Fruit fly (Drosophila melanogaster) whole organism, embryonic: ENCODE results near the gene Cpr.

ENCODE experiments used
- CG10654 ChIP-seq: fragments of 200-800 bp; sonication (Bioruptor generic); optimal IDR thresholded peaks from 2 replicates; lab custom pipeline; 2016; ENCODE audit warnings: missing biosample characterization, missing genetic modification characterization
- CG11085 ChIP-seq: fragments of 200-800 bp; sonication (Bioruptor generic); IDR thresholded peaks from 2 replicates; pipeline ENCODE4 v1.3.6; 2022; ENCODE audit warnings: missing biosample characterization, missing genetic modification characterization
- CG11723 ChIP-seq: fragments of 200-800 bp; sonication (Bioruptor generic); optimal IDR thresholded peaks from 2 replicates; lab custom pipeline; 2017; ENCODE audit warnings: missing biosample characterization, mild to moderate bottlenecking, missing genetic modification characterization
- CG12769 ChIP-seq: fragments of 200-800 bp; sonication (Bioruptor generic); optimal IDR thresholded peaks from 2 replicates; lab custom pipeline; 2019; ENCODE audit warnings: missing biosample characterization, mild to moderate bottlenecking, missing genetic modification characterization, moderate library complexity
- CG14965 ChIP-seq: fragments of 200-800 bp; sonication (Bioruptor generic); optimal IDR thresholded peaks from 2 replicates; lab custom pipeline; 2016; ENCODE audit warnings: missing biosample characterization, missing genetic modification characterization, borderline replicate concordance
- CG16813 ChIP-seq: fragments of 200-800 bp; sonication (Bioruptor generic); IDR thresholded peaks from 3 replicates; pipeline ENCODE4 v1.3.6; 2022; ENCODE audit warnings: missing biosample characterization, missing genetic modification characterization; ENCODE audit not compliant: partially characterized antibody
- CG17385 ChIP-seq: fragments of 200-800 bp; sonication (Bioruptor generic); optimal IDR thresholded peaks from 3 replicates; lab custom pipeline; 2018; ENCODE audit warnings: missing biosample characterization, mild to moderate bottlenecking, missing genetic modification characterization
- CG18011 ChIP-seq: fragments of 200-800 bp; sonication (Bioruptor generic); optimal IDR thresholded peaks from 2 replicates; lab custom pipeline; 2017; ENCODE audit warnings: missing biosample characterization, missing genetic modification characterization, mild to moderate bottlenecking, moderate library complexity, missing genotype
- CG34224 ChIP-seq: fragments of 200-800 bp; sonication (Bioruptor generic); IDR thresholded peaks from 3 replicates; pipeline ENCODE4 v1.3.6; 2022; ENCODE audit warnings: missing biosample characterization, missing genetic modification characterization; ENCODE audit not compliant: partially characterized antibody
- CG34376 ChIP-seq: fragments of 200-800 bp; sonication (Bioruptor generic); optimal IDR thresholded peaks from 2 replicates; lab custom pipeline; 2018; ENCODE audit warnings: missing biosample characterization, mild to moderate bottlenecking, missing genetic modification characterization
- CG4328 ChIP-seq: fragments of 200-800 bp; sonication (Bioruptor generic); optimal IDR thresholded peaks from 3 replicates; lab custom pipeline; 2017; ENCODE audit warnings: missing biosample characterization, missing genetic modification reagents, missing genetic modification characterization
- CG4617 ChIP-seq: fragments of 200-800 bp; sonication (Bioruptor generic); optimal IDR thresholded peaks from 3 replicates; lab custom pipeline; 2016; ENCODE audit warnings: missing biosample characterization, missing genetic modification characterization, borderline replicate concordance
- CG6689 ChIP-seq: fragments of 200-800 bp; sonication (Bioruptor generic); IDR thresholded peaks from 2 replicates; pipeline ENCODE4 v1.3.6; 2022; ENCODE audit warnings: missing biosample characterization, missing genetic modification characterization
- CkIIα-i1 ChIP-seq: fragments of 200-800 bp; sonication (Bioruptor generic); IDR thresholded peaks from 2 replicates; pipeline ENCODE4 v1.3.6; 2022; ENCODE audit warnings: missing biosample characterization, missing genetic modification characterization
- D19A ChIP-seq: fragments of 200-800 bp; optimal IDR thresholded peaks from 3 replicates; lab custom pipeline; 2019; ENCODE audit warnings: missing biosample characterization, mild to moderate bottlenecking, missing genetic modification characterization, moderate library complexity
- Dbx ChIP-seq: fragments of 200-800 bp; sonication (Bioruptor generic); IDR thresholded peaks from 3 replicates; pipeline ENCODE4 v1.3.6; 2022; ENCODE audit warnings: missing biosample characterization, missing genetic modification characterization
- Dref ChIP-seq: fragments of 200-800 bp; sonication (Bioruptor generic); IDR thresholded peaks from 2 replicates; pipeline ENCODE4 v1.3.6; 2022; ENCODE audit warnings: missing biosample characterization, missing genetic modification characterization
- Fer2 ChIP-seq: fragments of 200-800 bp; sonication (Bioruptor generic); optimal IDR thresholded peaks from 2 replicates; lab custom pipeline; 2018; ENCODE audit warnings: missing biosample characterization, mild to moderate bottlenecking, missing genetic modification characterization, moderate library complexity
- Hmx ChIP-seq: fragments of 200-800 bp; sonication (Bioruptor generic); optimal IDR thresholded peaks from 2 replicates; lab custom pipeline; 2016; ENCODE audit warnings: missing biosample characterization, missing genetic modification characterization
- MBD-R2 ChIP-seq: fragments of 200-800 bp; sonication (Bioruptor generic); IDR thresholded peaks from 2 replicates; pipeline ENCODE4 v1.3.6; 2022; ENCODE audit warnings: missing biosample characterization, missing genetic modification characterization
- Mrtf ChIP-seq: fragments of 200-800 bp; sonication (Bioruptor generic); IDR thresholded peaks from 3 replicates; pipeline ENCODE4 v1.3.6; 2022; ENCODE audit warnings: missing biosample characterization, missing genetic modification characterization
- NC2α ChIP-seq: fragments of 200-800 bp; sonication (Bioruptor generic); optimal IDR thresholded peaks from 2 replicates; lab custom pipeline; 2016; ENCODE audit warnings: missing biosample characterization, missing genetic modification characterization
- Neu2 ChIP-seq: fragments of 200-800 bp; sonication (Bioruptor generic); optimal IDR thresholded peaks from 3 replicates; lab custom pipeline; 2016; ENCODE audit warnings: missing biosample characterization, missing genetic modification characterization, borderline replicate concordance
- Nf-YB ChIP-seq: fragments of 200-800 bp; sonication (Bioruptor generic); optimal IDR thresholded peaks from 3 replicates; lab custom pipeline; 2019; ENCODE audit warnings: missing biosample characterization, mild to moderate bottlenecking, missing genetic modification characterization, moderate library complexity
- Ravus ChIP-seq: fragments of 200-800 bp; sonication (Bioruptor generic); IDR thresholded peaks from 2 replicates; pipeline ENCODE4 v1.3.6; 2022; ENCODE audit warnings: missing biosample characterization, missing genetic modification characterization
- Sox100B ChIP-seq: fragments of 200-800 bp; sonication (Bioruptor generic); optimal IDR thresholded peaks from 3 replicates; lab custom pipeline; 2018; ENCODE audit warnings: missing biosample characterization, mild to moderate bottlenecking, missing genetic modification characterization
- Taf1 ChIP-seq: fragments of 200-800 bp; sonication (Bioruptor generic); IDR thresholded peaks from 2 replicates; pipeline ENCODE4 v1.3.6; 2022; ENCODE audit warnings: missing biosample characterization, missing genetic modification characterization
- amos ChIP-seq: fragments of 200-800 bp; sonication (Bioruptor generic); IDR thresholded peaks from 2 replicates; pipeline ENCODE4 v1.3.6; 2022; ENCODE audit warnings: missing biosample characterization, missing genetic modification characterization; ENCODE audit not compliant: partially characterized antibody
- ato ChIP-seq: fragments of 200-800 bp; sonication (Bioruptor generic); IDR thresholded peaks from 2 replicates; pipeline ENCODE4 v1.3.6; 2022; ENCODE audit warnings: missing biosample characterization, missing genetic modification characterization; ENCODE audit not compliant: partially characterized antibody
- cato ChIP-seq: fragments of 200-800 bp; sonication (Bioruptor generic); optimal IDR thresholded peaks from 2 replicates; lab custom pipeline; 2016; ENCODE audit warnings: missing biosample characterization, missing genetic modification characterization, borderline replicate concordance
- da ChIP-seq: fragments of 200-800 bp; sonication (Bioruptor generic); optimal IDR thresholded peaks from 2 replicates; lab custom pipeline; 2016; ENCODE audit warnings: missing biosample characterization, missing genetic modification characterization
- dati ChIP-seq: fragments of 200-800 bp; sonication (Bioruptor generic); IDR thresholded peaks from 2 replicates; pipeline ENCODE4 v1.3.6; 2022; ENCODE audit warnings: missing biosample characterization, missing genetic modification characterization
- dpn ChIP-seq, 2 experiments: fragments of 200-800 bp; sonication (Bioruptor generic); optimal IDR thresholded peaks; 3 replicates each; lab custom pipeline; 2016; ENCODE audit warnings: missing biosample characterization in 2 of 2, missing genetic modification characterization in 2 of 2
- dysf ChIP-seq: fragments of 200-800 bp; sonication (Bioruptor generic); IDR thresholded peaks from 3 replicates; pipeline ENCODE4 v1.3.6; 2022; ENCODE audit warnings: missing biosample characterization, missing genetic modification characterization
- ewg ChIP-seq: fragments of 200-800 bp; sonication (Bioruptor generic); optimal IDR thresholded peaks from 3 replicates; lab custom pipeline; 2017; ENCODE audit warnings: mild to moderate bottlenecking, missing biosample characterization, missing genetic modification reagents, missing genetic modification characterization
- eyg ChIP-seq: fragments of 200-800 bp; sonication (Bioruptor generic); optimal IDR thresholded peaks from 3 replicates; lab custom pipeline; 2016; ENCODE audit warnings: missing biosample characterization, missing genetic modification characterization
- ftz-f1 ChIP-seq: fragments of 200-800 bp; sonication (Bioruptor generic); optimal IDR thresholded peaks from 2 replicates; lab custom pipeline; 2016; ENCODE audit warnings: missing biosample characterization, missing genetic modification characterization
- gem ChIP-seq: fragments of 200-800 bp; sonication (Bioruptor generic); optimal IDR thresholded peaks from 2 replicates; lab custom pipeline; 2019; ENCODE audit warnings: missing biosample characterization, mild to moderate bottlenecking, missing genetic modification characterization, moderate library complexity
- gro ChIP-seq: fragments of 200-800 bp; sonication (Bioruptor generic); optimal IDR thresholded peaks from 2 replicates; lab custom pipeline; 2016; ENCODE audit warnings: missing biosample characterization, missing genetic modification characterization
- inv ChIP-seq: fragments of 200-800 bp; sonication (Bioruptor generic); IDR thresholded peaks from 2 replicates; pipeline ENCODE4 v1.3.6; 2022; ENCODE audit warnings: missing biosample characterization, missing genetic modification characterization; ENCODE audit not compliant: partially characterized antibody
- luna ChIP-seq: fragments of 200-800 bp; sonication (Bioruptor generic); optimal IDR thresholded peaks from 2 replicates; lab custom pipeline; 2016; ENCODE audit warnings: missing biosample characterization, missing genetic modification characterization
- nmo ChIP-seq: fragments of 200-800 bp; sonication (Bioruptor generic); optimal IDR thresholded peaks from 2 replicates; lab custom pipeline; 2018; ENCODE audit warnings: missing biosample characterization, mild to moderate bottlenecking, missing genetic modification characterization, moderate library complexity
- pan ChIP-seq, 4 experiments: fragments of >200 bp in 3 of 4; fragments of 200-800 bp in 1 of 4; sonication (Bioruptor generic) in 1 of 4; optimal IDR thresholded peaks in 3 of 4; IDR thresholded peaks in 1 of 4; 2 replicates each; pipeline versions ENCODE4 v1.3.6 to Lab custom; 2017 to 2022; ENCODE audit warnings: missing biosample characterization in 2 of 4, missing genetic modification characterization in 2 of 4, mixed read lengths in 1 of 4
- scrt ChIP-seq: fragments of 200-800 bp; sonication (Bioruptor generic); optimal IDR thresholded peaks from 2 replicates; lab custom pipeline; 2018; ENCODE audit warnings: missing biosample characterization, mild to moderate bottlenecking, missing genetic modification characterization, moderate library complexity
- tx ChIP-seq: fragments of 200-800 bp; sonication (Bioruptor generic); optimal IDR thresholded peaks from 2 replicates; lab custom pipeline; 2016; ENCODE audit warnings: missing biosample characterization, missing genetic modification characterization
- unpg ChIP-seq: fragments of 200-800 bp; sonication (Bioruptor generic); optimal IDR thresholded peaks from 3 replicates; lab custom pipeline; 2018; ENCODE audit warnings: missing biosample characterization, mild to moderate bottlenecking, missing genetic modification characterization, moderate library complexity
- zen2 ChIP-seq: fragments of 200-800 bp; sonication (Bioruptor generic); IDR thresholded peaks from 3 replicates; pipeline ENCODE4 v1.3.6; 2022; ENCODE audit warnings: missing biosample characterization, missing genetic modification characterization; ENCODE audit not compliant: partially characterized antibody

Gene Cpr

dm6 chr2L:6350984-6351808 lies 12.6 kb downstream of the Cpr start, which contains the start of gene CG9498 (continued):
- no peak for TF ChIP-seq NC2α (GFP tag; lab: Kevin White, UChicago)
- peak; percentile 82 for TF ChIP-seq CG6689
- TF ChIP-seq CG12769 (tag; lab: Kevin White, UChicago) = no peak
- no peak for TF ChIP-seq da
- TF ChIP-seq amos (GFP tag; lab: Robert Waterston, UW) = no peak
- TF ChIP-seq nmo (GFP tag; lab: Kevin White, UChicago) = peak; percentile 74
- TF ChIP-seq Hmx = peak; percentile 21
- peak; percentile 95 for TF ChIP-seq gem (tag; lab: Kevin White, UChicago)
- TF ChIP-seq scrt (GFP tag; lab: Kevin White, UChicago) = peak; percentile 80
- TF ChIP-seq CG10654 (GFP tag; lab: Kevin White, UChicago) = peak; percentile 48
- TF ChIP-seq ato (GFP tag; lab: Robert Waterston, UW) = no peak
- no peak for TF ChIP-seq CG4617 (GFP tag; lab: Kevin White, UChicago)
- peak; percentile 79; the same call in 1 of the 3 replicates for TF ChIP-seq Dbx (GFP tag; lab: Robert Waterston, UW)
- TF ChIP-seq dati = no peak
- TF ChIP-seq CG11085 (GFP tag; lab: Robert Waterston, UW) = peak; percentile 85
- TF ChIP-seq Ravus (GFP tag; lab: Robert Waterston, UW) = peak; percentile 35
- peak; percentile 78 for TF ChIP-seq CG4328 (GFP tag; lab: Kevin White, UChicago)
- peak; percentile 90 for TF ChIP-seq Sox100B (GFP tag; lab: Kevin White, UChicago)
- peak; percentile 85 for TF ChIP-seq unpg (GFP tag; lab: Kevin White, UChicago)
- peak; percentile 83 for TF ChIP-seq dysf
- no peak for TF ChIP-seq CG34224 (GFP tag; lab: Robert Waterston, UW)
- TF ChIP-seq D19A (tag; lab: Kevin White, UChicago) = peak; percentile 70
- no peak for TF ChIP-seq Dref (GFP tag; lab: Robert Waterston, UW)
- no peak for TF ChIP-seq CG16813 (GFP tag; lab: Robert Waterston, UW)
- TF ChIP-seq eyg (GFP tag; lab: Kevin White, UChicago) = no peak
- no peak for TF ChIP-seq gro (GFP tag; lab: Kevin White, UChicago)
- peak; percentile 86 for TF ChIP-seq CG17385 (GFP tag; lab: Kevin White, UChicago)
- TF ChIP-seq CkIIα-i1 (GFP tag; lab: Robert Waterston, UW) = no peak
- TF ChIP-seq CG14965 (GFP tag; lab: Kevin White, UChicago) = no peak
- TF ChIP-seq ftz-f1 (GFP tag; lab: Kevin White, UChicago) = no peak
- no peak for TF ChIP-seq Neu2
- no peak for TF ChIP-seq zen2 (GFP tag; lab: Robert Waterston, UW)
- peak; percentile 18 for TF ChIP-seq luna (GFP tag; lab: Kevin White, UChicago)
- peak; percentile 36 for TF ChIP-seq ewg (GFP tag; lab: Kevin White, UChicago)
- TF ChIP-seq tx = no peak
- peak; percentile 84 for TF ChIP-seq Fer2
- TF ChIP-seq Mrtf (GFP tag; lab: Robert Waterston, UW) = no peak
- peak; percentile 18 to 51 for TF ChIP-seq dpn (GFP tag; optimal IDR thresholded peaks at IDR 0.05; lab: Kevin White, UChicago)
- TF ChIP-seq Taf1 = peak; percentile 95
- peak; percentile 54 for TF ChIP-seq CG18011 (GFP tag; lab: Kevin White, UChicago)
- peak; percentile 43 for TF ChIP-seq Nf-YB (GFP tag; lab: Kevin White, UChicago)
- TF ChIP-seq cato (GFP tag; lab: Kevin White, UChicago) = no peak
- TF ChIP-seq CG34376 (GFP tag; lab: Kevin White, UChicago) = peak; percentile 58
- TF ChIP-seq CG11723 (GFP tag; lab: Kevin White, UChicago) = peak; percentile 44
- TF ChIP-seq pan (optimal IDR thresholded peaks at IDR 0.05; lab: Kevin White, UChicago) = no peak
- peak in 1 of 2 experiments; percentile 86 for TF ChIP-seq pan (GFP tag; optimal IDR thresholded peaks at IDR 0.05 in 1 of 2, IDR thresholded peaks at IDR 0.05 in 1 of 2)
- peak; percentile 14; the same call in 1 of the 2 replicates for TF ChIP-seq MBD-R2 (GFP tag; lab: Robert Waterston, UW)
- no peak for TF ChIP-seq inv (GFP tag; lab: Robert Waterston, UW)
